Fruit fly (Drosophila melanogaster) whole organism, embryonic: ENCODE results near the gene CG7332.
A peak's percentile ranks its signal among the peaks of the same experiment; 100 is the strongest.

Source experiments
- Antp ChIP-seq: fragments of 200-800 bp; sonication (Bioruptor generic); optimal IDR thresholded peaks from 3 replicates; lab custom pipeline; 2016; ENCODE audit warnings: missing biosample characterization, missing genetic modification characterization
- Asciz ChIP-seq: fragments of 200-800 bp; sonication (Bioruptor generic); optimal IDR thresholded peaks from 2 replicates; lab custom pipeline; 2017; ENCODE audit warnings: missing biosample characterization, mild to moderate bottlenecking, missing genetic modification characterization, missing genetic modification reagents
- B-H1 ChIP-seq: fragments of 200-800 bp; sonication (Bioruptor generic); IDR thresholded peaks from 3 replicates; pipeline ENCODE4 v1.3.6; 2022; ENCODE audit warnings: missing biosample characterization, missing genetic modification characterization
- CG10147 ChIP-seq: fragments of 200-800 bp; sonication (Bioruptor generic); optimal IDR thresholded peaks from 2 replicates; lab custom pipeline; 2019; ENCODE audit warnings: missing biosample characterization, mild to moderate bottlenecking, missing genetic modification characterization, moderate library complexity
- CG10209 ChIP-seq: fragments of 200-800 bp; sonication (Bioruptor generic); optimal IDR thresholded peaks from 3 replicates; lab custom pipeline; 2017; ENCODE audit warnings: missing biosample characterization, mild to moderate bottlenecking, missing genetic modification characterization, missing genetic modification reagents
- CG10267 ChIP-seq: fragments of 200-800 bp; sonication (Bioruptor generic); optimal IDR thresholded peaks from 2 replicates; lab custom pipeline; 2018; ENCODE audit warnings: missing biosample characterization, mild to moderate bottlenecking, missing genetic modification characterization, moderate library complexity
- CG11504 ChIP-seq: fragments of 200-800 bp; sonication (Bioruptor generic); optimal IDR thresholded peaks from 3 replicates; lab custom pipeline; 2019; ENCODE audit warnings: missing biosample characterization, mild to moderate bottlenecking, missing genetic modification characterization, moderate library complexity
- CG12104 ChIP-seq: fragments of 200-800 bp; sonication (Bioruptor generic); optimal IDR thresholded peaks from 3 replicates; lab custom pipeline; 2016; ENCODE audit warnings: missing biosample characterization, missing genetic modification characterization
- CG14014 ChIP-seq: fragments of 200-800 bp; sonication (Bioruptor generic); IDR thresholded peaks from 2 replicates; pipeline ENCODE4 v1.3.6; 2022; ENCODE audit warnings: missing biosample characterization, missing genetic modification characterization
- CG14710 ChIP-seq: fragments of 200-800 bp; sonication (Bioruptor generic); optimal IDR thresholded peaks from 3 replicates; lab custom pipeline; 2019; ENCODE audit warnings: missing biosample characterization, mild to moderate bottlenecking, missing genetic modification characterization, moderate library complexity
- CG1529 ChIP-seq: fragments of 200-800 bp; sonication (Bioruptor generic); optimal IDR thresholded peaks from 3 replicates; lab custom pipeline; 2018; ENCODE audit warnings: missing biosample characterization, missing genetic modification characterization
- CG15601 ChIP-seq: fragments of 200-800 bp; sonication (Bioruptor generic); optimal IDR thresholded peaks from 3 replicates; lab custom pipeline; 2019; ENCODE audit warnings: missing biosample characterization, mild to moderate bottlenecking, missing genetic modification characterization, moderate library complexity
- CG1647 ChIP-seq: fragments of 200-800 bp; sonication (Bioruptor generic); optimal IDR thresholded peaks from 3 replicates; lab custom pipeline; 2016; ENCODE audit warnings: missing biosample characterization, missing genetic modification characterization
- CG17359 ChIP-seq: fragments of 200-800 bp; sonication (Bioruptor generic); optimal IDR thresholded peaks from 3 replicates; lab custom pipeline; 2018; ENCODE audit warnings: missing biosample characterization, mild to moderate bottlenecking, missing genetic modification characterization, moderate library complexity
- CG2120 ChIP-seq: fragments of 200-800 bp; sonication (Bioruptor generic); optimal IDR thresholded peaks from 3 replicates; lab custom pipeline; 2016; ENCODE audit warnings: missing biosample characterization, missing genetic modification characterization
- CG32772 ChIP-seq: fragments of 200-800 bp; sonication (Bioruptor generic); IDR thresholded peaks from 2 replicates; pipeline ENCODE4 v1.3.6; 2022; ENCODE audit warnings: missing biosample characterization, missing genetic modification characterization
- CG42726 ChIP-seq: fragments of 200-800 bp; sonication (Bioruptor generic); IDR thresholded peaks from 2 replicates; pipeline ENCODE4 v1.3.6; 2022; ENCODE audit warnings: missing biosample characterization, missing genetic modification characterization; ENCODE audit not compliant: partially characterized antibody
- CG7271 ChIP-seq: fragments of 200-800 bp; sonication (Bioruptor generic); optimal IDR thresholded peaks from 2 replicates; lab custom pipeline; 2018; ENCODE audit warnings: missing biosample characterization, mild to moderate bottlenecking, missing genetic modification characterization, moderate library complexity
- CG7556 ChIP-seq: fragments of 200-800 bp; sonication (Bioruptor generic); optimal IDR thresholded peaks from 2 replicates; lab custom pipeline; 2017; ENCODE audit warnings: missing biosample characterization, mild to moderate bottlenecking, missing genetic modification characterization
- CG8924 ChIP-seq: fragments of 200-800 bp; optimal IDR thresholded peaks from 3 replicates; lab custom pipeline; 2019; ENCODE audit warnings: missing biosample characterization, mild to moderate bottlenecking, missing genetic modification characterization, moderate library complexity
- D ChIP-seq, 2 experiments: fragments of 200-800 bp in 1 of 2; fragments of >200 bp in 1 of 2; sonication (Bioruptor generic) in 1 of 2; optimal IDR thresholded peaks; 2 replicates in 1 of 2; 3 replicates in 1 of 2; lab custom pipeline; 2017; ENCODE audit warnings: mild to moderate bottlenecking in 1 of 2, missing biosample characterization in 1 of 2, missing genetic modification characterization in 1 of 2, missing genetic modification reagents in 1 of 2
- E2f2 ChIP-seq: fragments of 200-800 bp; sonication (Bioruptor generic); IDR thresholded peaks from 2 replicates; pipeline ENCODE4 v1.3.6; 2022; ENCODE audit warnings: missing biosample characterization, missing genetic modification characterization
- Fer1 ChIP-seq: fragments of 200-800 bp; sonication (Bioruptor generic); optimal IDR thresholded peaks from 2 replicates; lab custom pipeline; 2017; ENCODE audit warnings: missing biosample characterization, mild to moderate bottlenecking, missing genetic modification characterization
- Mad ChIP-seq: fragments of 200-800 bp; sonication (Bioruptor generic); optimal IDR thresholded peaks from 2 replicates; lab custom pipeline; 2016; ENCODE audit warnings: missing biosample characterization, missing genetic modification characterization
- Nf-YA ChIP-seq: fragments of 200-800 bp; sonication (Bioruptor generic); IDR thresholded peaks from 2 replicates; pipeline ENCODE4 v1.3.6; 2022; ENCODE audit warnings: missing biosample characterization, missing genetic modification characterization
- Nf-YC ChIP-seq: fragments of 200-800 bp; optimal IDR thresholded peaks from 3 replicates; lab custom pipeline; 2019; ENCODE audit warnings: missing biosample characterization, mild to moderate bottlenecking, missing genetic modification characterization, moderate library complexity
- ash1 ChIP-seq: fragments of 200-800 bp; sonication (Bioruptor generic); optimal IDR thresholded peaks from 2 replicates; lab custom pipeline; 2018; ENCODE audit warnings: missing biosample characterization, mild to moderate bottlenecking, missing genetic modification characterization
- bowl ChIP-seq: fragments of 200-800 bp; sonication (Bioruptor generic); IDR thresholded peaks from 2 replicates; pipeline ENCODE4 v1.3.6; 2022; ENCODE audit warnings: missing biosample characterization, missing genetic modification characterization
- btn ChIP-seq: fragments of 200-800 bp; sonication (Bioruptor generic); optimal IDR thresholded peaks from 2 replicates; lab custom pipeline; 2016; ENCODE audit warnings: missing biosample characterization, missing genetic modification characterization
- cg ChIP-seq: fragments of 200-800 bp; sonication (Bioruptor generic); optimal IDR thresholded peaks from 3 replicates; lab custom pipeline; 2019; ENCODE audit warnings: missing biosample characterization, mild to moderate bottlenecking, missing genetic modification characterization, moderate library complexity
- da ChIP-seq: fragments of 200-800 bp; sonication (Bioruptor generic); optimal IDR thresholded peaks from 2 replicates; lab custom pipeline; 2016; ENCODE audit warnings: missing biosample characterization, missing genetic modification characterization
- danr ChIP-seq: fragments of 200-800 bp; sonication (Bioruptor generic); IDR thresholded peaks from 2 replicates; pipeline ENCODE4 v1.3.6; 2022; ENCODE audit warnings: missing biosample characterization, missing genetic modification characterization
- gem ChIP-seq: fragments of 200-800 bp; sonication (Bioruptor generic); optimal IDR thresholded peaks from 2 replicates; lab custom pipeline; 2019; ENCODE audit warnings: missing biosample characterization, mild to moderate bottlenecking, missing genetic modification characterization, moderate library complexity
- grau ChIP-seq: fragments of 200-800 bp; optimal IDR thresholded peaks from 3 replicates; lab custom pipeline; 2019; ENCODE audit warnings: missing biosample characterization, mild to moderate bottlenecking, missing genetic modification characterization, moderate library complexity
- hb ChIP-seq: fragments of 200-800 bp; sonication (Bioruptor generic); IDR thresholded peaks from 3 replicates; pipeline ENCODE4 v1.3.6; 2022; ENCODE audit warnings: missing biosample characterization, missing genetic modification characterization; ENCODE audit not compliant: partially characterized antibody
- her ChIP-seq: fragments of 200-800 bp; sonication (Bioruptor generic); optimal IDR thresholded peaks from 2 replicates; lab custom pipeline; 2016; ENCODE audit warnings: missing biosample characterization, missing genetic modification characterization
- ind ChIP-seq: fragments of 200-800 bp; sonication (Bioruptor generic); optimal IDR thresholded peaks from 3 replicates; lab custom pipeline; 2016; ENCODE audit warnings: missing biosample characterization, missing genetic modification characterization
- jumu ChIP-seq: fragments of 200-800 bp; sonication (Bioruptor generic); optimal IDR thresholded peaks from 3 replicates; lab custom pipeline; 2016; ENCODE audit warnings: missing biosample characterization, missing genetic modification characterization
- knrl ChIP-seq: fragments of 200-800 bp; sonication (Bioruptor generic); IDR thresholded peaks from 3 replicates; pipeline ENCODE4 v1.3.6; 2022; ENCODE audit warnings: missing biosample characterization, missing genetic modification characterization; ENCODE audit not compliant: partially characterized antibody
- nerfin-2 ChIP-seq: fragments of 200-800 bp; sonication (Bioruptor generic); IDR thresholded peaks from 2 replicates; pipeline ENCODE4 v1.3.6; 2022; ENCODE audit warnings: missing biosample characterization, missing genetic modification characterization; ENCODE audit not compliant: partially characterized antibody
- pb ChIP-seq: fragments of 200-800 bp; sonication (Bioruptor generic); optimal IDR thresholded peaks from 3 replicates; lab custom pipeline; 2016; ENCODE audit warnings: missing biosample characterization, missing genetic modification characterization
- psq ChIP-seq: fragments of 200-800 bp; sonication (Bioruptor generic); optimal IDR thresholded peaks from 2 replicates; lab custom pipeline; 2017; ENCODE audit warnings: missing biosample characterization, missing genetic modification characterization
- pzg ChIP-seq: fragments of 200-800 bp; sonication (Bioruptor generic); optimal IDR thresholded peaks from 3 replicates; lab custom pipeline; 2018; ENCODE audit warnings: missing biosample characterization, mild to moderate bottlenecking, missing genetic modification characterization, moderate library complexity
- ranshi ChIP-seq: fragments of 200-800 bp; sonication (Bioruptor generic); IDR thresholded peaks from 2 replicates; pipeline ENCODE4 v1.3.6; 2022; ENCODE audit warnings: missing biosample characterization, missing genetic modification characterization
- sc ChIP-seq, 3 experiments: fragments of >200 bp in 2 of 3; fragments of 200-800 bp in 1 of 3; sonication (Bioruptor generic) in 1 of 3; optimal IDR thresholded peaks; 2 replicates in 2 of 3; 3 replicates in 1 of 3; lab custom pipeline; 2017; ENCODE audit warnings: mild to moderate bottlenecking in 1 of 3, missing biosample characterization in 1 of 3, missing genetic modification characterization in 1 of 3, missing genetic modification reagents in 1 of 3
- tap ChIP-seq: fragments of 200-800 bp; optimal IDR thresholded peaks from 3 replicates; lab custom pipeline; 2019; ENCODE audit warnings: missing biosample characterization, mild to moderate bottlenecking, missing genetic modification characterization, moderate library complexity
- twi ChIP-seq: fragments of 200-800 bp; optimal IDR thresholded peaks from 2 replicates; lab custom pipeline; 2019; ENCODE audit warnings: missing biosample characterization, mild to moderate bottlenecking, missing genetic modification characterization, moderate library complexity
- wek ChIP-seq: fragments of 200-800 bp; sonication (Bioruptor generic); optimal IDR thresholded peaks from 3 replicates; lab custom pipeline; 2018; ENCODE audit warnings: missing biosample characterization, mild to moderate bottlenecking, missing genetic modification characterization, moderate library complexity

Gene CG7332

dm6 chrX:18920642-18921355 is 36.5 kb downstream of the CG7332 start (continued):
- TF ChIP-seq gem (tag; lab: Kevin White, UChicago) (peak; percentile 73), CG7271 (tag; lab: Kevin White, UChicago) (no peak), ash1 (GFP tag; lab: Kevin White, UChicago) (no peak), CG1647 (GFP tag; lab: Kevin White, UChicago) (no peak), hb (GFP tag; lab: Robert Waterston, UW) (no peak), jumu (peak; percentile 24), Antp (GFP tag; lab: Kevin White, UChicago) (peak; percentile 1), CG14710 (tag; lab: Kevin White, UChicago) (peak; percentile 46), CG14014 (no peak), wek (GFP tag; lab: Kevin White, UChicago) (no peak), twi (tag; lab: Kevin White, UChicago) (peak; percentile 17), CG2120 (GFP tag; lab: Kevin White, UChicago) (no peak), CG12104 (peak; percentile 24), CG17359 (tag; lab: Kevin White, UChicago) (peak; percentile 61), CG15601 (tag; lab: Kevin White, UChicago) (peak; percentile 52), ind (GFP tag; lab: Kevin White, UChicago) (no peak), grau (tag; lab: Kevin White, UChicago) (peak; percentile 50), pzg (GFP tag; lab: Kevin White, UChicago) (no peak), E2f2 (GFP tag; lab: Robert Waterston, UW) (peak; percentile 24; the same call in 1 of the 2 replicates), pb (peak; percentile 16), sc (optimal IDR thresholded peaks at IDR 0.05; lab: Kevin White, UChicago) (no peak), sc (GFP tag; optimal IDR thresholded peaks at IDR 0.05; lab: Kevin White, UChicago) (peak; percentile 36), CG11504 (tag; lab: Kevin White, UChicago) (peak; percentile 70), Nf-YA (no peak), cg (GFP tag; lab: Kevin White, UChicago) (peak; percentile 27), btn (GFP tag; lab: Kevin White, UChicago) (peak; percentile 22), Nf-YC (tag; lab: Kevin White, UChicago) (no peak), knrl (GFP tag; lab: Robert Waterston, UW) (no peak), her (GFP tag; lab: Kevin White, UChicago) (no peak)

dm6 chrX:18923531-18923930 is 39.2 kb downstream of the CG7332 start:
- TF ChIP-seq Fer1 (GFP tag; lab: Kevin White, UChicago) (no peak), nerfin-2 (GFP tag; lab: Robert Waterston, UW) (no peak), da (GFP tag; lab: Kevin White, UChicago) (no peak), CG7556 (GFP tag; lab: Kevin White, UChicago) (peak; percentile 34), CG32772 (0 out of 2 replicates have a peak, but pooled peaks have one; percentile 28), Asciz (GFP tag; lab: Kevin White, UChicago) (peak; percentile 10), Antp (GFP tag; lab: Kevin White, UChicago) (peak; percentile 27), ranshi (GFP tag; lab: Robert Waterston, UW) (peak; percentile 51; the same call in 1 of the 2 replicates), B-H1 (GFP tag; lab: Robert Waterston, UW) (peak; percentile 19; the same call in 2 of the 3 replicates), CG10209 (GFP tag; lab: Kevin White, UChicago) (peak; percentile 47), CG1529 (peak; percentile 47), psq (GFP tag; lab: Kevin White, UChicago) (no peak), CG10147 (GFP tag; lab: Kevin White, UChicago) (no peak), CG42726 (GFP tag; lab: Robert Waterston, UW) (no peak), tap (tag; lab: Kevin White, UChicago) (peak; percentile 33), CG8924 (tag; lab: Kevin White, UChicago) (peak; percentile 45), CG10267 (tag; lab: Kevin White, UChicago) (peak; percentile 51), bowl (0 out of 2 replicates have a peak, but pooled peaks have one; percentile 7), D (optimal IDR thresholded peaks at IDR 0.05; lab: Kevin White, UChicago) (no peak), D (GFP tag; optimal IDR thresholded peaks at IDR 0.05; lab: Kevin White, UChicago) (peak; percentile 61), danr (GFP tag; lab: Robert Waterston, UW) (0 out of 2 replicates have a peak, but pooled peaks have one; percentile 46), Mad (GFP tag; lab: Kevin White, UChicago) (peak; percentile 7)
